Worm (Caenorhabditis elegans): ENCODE measurements around the gene rpc-1.
A peak's percentile ranks its signal among the peaks of the same experiment; 100 is the strongest.

rpc-1 gene

ce11 chrIV:7131780-7132179 lies 33.8 kb downstream of the rpc-1 start, which contains the start of gene grsp-3:
Gene grsp-3, minus strand, starts transcription at chrIV:7131928.
- TF ChIP-seq nhr-71 (tag; optimal IDR thresholded peaks at IDR 0.05) = peak; percentile 59
- TF ChIP-seq zip-4 (GFP tag; optimal IDR thresholded peaks at IDR 0.05) = no peak
- TF ChIP-seq rnt-1 (tag; optimal IDR thresholded peaks at IDR 0.05) = peak; percentile 7
- peak; percentile 80 for TF ChIP-seq blmp-1 (tag; optimal IDR thresholded peaks at IDR 0.05)
- peak; percentile 39 for TF ChIP-seq mep-1 (tag; optimal IDR thresholded peaks at IDR 0.05)
- peak in 1 of 2 experiments; percentile 43 for TF ChIP-seq lin-35 (GFP tag; optimal IDR thresholded peaks at IDR 0.05)
- TF ChIP-seq mab-9 (GFP tag; IDR thresholded peaks at IDR 0.05) = no peak
- TF ChIP-seq pax-3 (tag; optimal IDR thresholded peaks at IDR 0.05) = no peak
- TF ChIP-seq lin-15B (tag; optimal IDR thresholded peaks at IDR 0.05) = no peak
- peak in 1 of 3 experiments; percentile 26 for TF ChIP-seq dpl-1 (GFP tag; optimal IDR thresholded peaks at IDR 0.05)
- peak; percentile 1 to 33 for TF ChIP-seq lsy-2 (tag; optimal IDR thresholded peaks at IDR 0.05)
- TF ChIP-seq snu-23 (GFP tag; optimal IDR thresholded peaks at IDR 0.05) = peak; percentile 57
- peak; percentile 18 for TF ChIP-seq tbx-2 (tag; optimal IDR thresholded peaks at IDR 0.05)
- no peak for TF ChIP-seq unc-30 (tag; optimal IDR thresholded peaks at IDR 0.05)
- TF ChIP-seq pag-3 (tag; optimal IDR thresholded peaks at IDR 0.05; ENCODE audit: borderline replicate concordance, insufficient read depth) = no peak
- peak; percentile 60 for TF ChIP-seq nhr-20 (tag; optimal IDR thresholded peaks at IDR 0.05)
- no peak for TF ChIP-seq C04F5.9 (tag; optimal IDR thresholded peaks at IDR 0.05)
- no peak for TF ChIP-seq lin-39 (tag; optimal IDR thresholded peaks at IDR 0.05)
- no peak for TF ChIP-seq efl-3 (GFP tag; optimal IDR thresholded peaks at IDR 0.05)
- TF ChIP-seq mdl-1 (tag; optimal IDR thresholded peaks at IDR 0.05) = peak in 1 of 2 experiments; percentile 32
- TF ChIP-seq fkh-4 (tag; optimal IDR thresholded peaks at IDR 0.05; ENCODE audit: borderline replicate concordance) = no peak
- TF ChIP-seq lin-14 (GFP tag; optimal IDR thresholded peaks at IDR 0.05) = peak; percentile 60
- TF ChIP-seq swsn-7 (tag; optimal IDR thresholded peaks at IDR 0.05) = no peak
- peak; percentile 39 for TF ChIP-seq unc-130 (tag; optimal IDR thresholded peaks at IDR 0.05)
- peak in 2 of 6 experiments; percentile 59 to 95 for TF ChIP-seq elt-3 (tag; optimal IDR thresholded peaks at IDR 0.05)
- no peak for TF ChIP-seq isw-1 (GFP tag; IDR thresholded peaks at IDR 0.05)
- no peak for TF ChIP-seq ceh-8 (GFP tag; optimal IDR thresholded peaks at IDR 0.05)
- TF ChIP-seq nhr-85 (tag) = peak; percentile 89
- TF ChIP-seq unc-62 (GFP tag; optimal IDR thresholded peaks at IDR 0.05) = no peak

ce11 chrIV:7121313-7122055 lies 44.1 kb downstream of the rpc-1 start, which contains the start of the genes C34D4.10 and str-48:
Gene C34D4.10, minus strand, starts transcription at chrIV:7121413.
Gene str-48, plus strand, starts transcription at chrIV:7122005.
- TF ChIP-seq F16B12.6 (tag; optimal IDR thresholded peaks at IDR 0.05) (no peak), lin-15B (tag; optimal IDR thresholded peaks at IDR 0.05) (no peak), nhr-237 (tag; optimal IDR thresholded peaks at IDR 0.05) (no peak), nhr-19 (GFP tag; conservative IDR thresholded peaks at IDR 0.05) (no peak), irx-1 (tag; optimal IDR thresholded peaks at IDR 0.05) (no peak), hlh-17 (GFP tag; optimal IDR thresholded peaks at IDR 0.05; ENCODE audit: borderline replicate concordance) (no peak), snpc-4 (tag; optimal IDR thresholded peaks at IDR 0.05) (no peak), aha-1 (tag; optimal IDR thresholded peaks at IDR 0.05) (no peak), vab-15 (tag; optimal IDR thresholded peaks at IDR 0.05) (no peak), lsy-2 (tag; optimal IDR thresholded peaks at IDR 0.05) (no peak), lin-13 (GFP tag; optimal IDR thresholded peaks at IDR 0.05) (no peak), ets-5 (GFP tag; IDR thresholded peaks at IDR 0.05) (no peak), nhr-90 (tag; optimal IDR thresholded peaks at IDR 0.05; ENCODE audit: poor library complexity) (no peak), mep-1 (tag; optimal IDR thresholded peaks at IDR 0.05) (no peak)
